Worm (Caenorhabditis elegans) whole organism, mixed stage, embryonic: ENCODE measurements around the gene nspd-2.

Experiments
- M03D4.4 ChIP-seq: sonication (generic microtip); optimal IDR thresholded peaks from 2 replicates; lab custom pipeline; 2017; ENCODE audit warnings: mild to moderate bottlenecking, missing genetic modification characterization, missing compliant biosample characterization
- bed-3 ChIP-seq: fragments of 200-800 bp; sonication (Bioruptor generic); optimal IDR thresholded peaks from 3 replicates; lab custom pipeline; 2018; ENCODE audit warnings: mild to moderate bottlenecking, missing genetic modification characterization, moderate library complexity, missing compliant biosample characterization
- blmp-1 ChIP-seq: fragments of 150-350 bp; optimal IDR thresholded peaks from 2 replicates; lab custom pipeline; 2014; ENCODE audit warnings: missing biosample characterization, missing genetic modification characterization
- ceh-39 ChIP-seq: fragments of 150-350 bp; optimal IDR thresholded peaks from 2 replicates; lab custom pipeline; 2014; ENCODE audit warnings: missing biosample characterization, missing genetic modification characterization
- ceh-43 ChIP-seq: fragments of 200-800 bp; sonication (Bioruptor generic); optimal IDR thresholded peaks from 2 replicates; lab custom pipeline; 2018; ENCODE audit warnings: mild to moderate bottlenecking, missing genetic modification characterization, moderate library complexity, missing compliant biosample characterization
- ceh-83 ChIP-seq: fragments of 200-800 bp; sonication (Bioruptor generic); optimal IDR thresholded peaks from 2 replicates; lab custom pipeline; 2018; ENCODE audit warnings: mild to moderate bottlenecking, missing genetic modification characterization, missing compliant biosample characterization
- ces-1 ChIP-seq: fragments of 150-350 bp; optimal IDR thresholded peaks from 2 replicates; lab custom pipeline; 2014; ENCODE audit warnings: missing biosample characterization, missing genetic modification reagents, missing genetic modification characterization
- cnd-1 ChIP-seq: fragments of 200-800 bp; sonication (Bioruptor generic); optimal IDR thresholded peaks from 2 replicates; lab custom pipeline; 2018; ENCODE audit warnings: mild to moderate bottlenecking, missing genetic modification characterization, missing compliant biosample characterization
- drap-1 ChIP-seq: fragments of 200-800 bp; sonication (Bioruptor generic); optimal IDR thresholded peaks from 3 replicates; lab custom pipeline; 2018; ENCODE audit warnings: mild to moderate bottlenecking, missing genetic modification characterization, missing compliant biosample characterization
- elt-1 ChIP-seq: sonication (generic microtip); optimal IDR thresholded peaks from 2 replicates; lab custom pipeline; 2017; ENCODE audit warnings: missing genetic modification characterization, mild to moderate bottlenecking, missing compliant biosample characterization, antibody characterized with exemption, moderate library complexity, borderline replicate concordance; ENCODE audit not compliant: insufficient read depth
- elt-3 ChIP-seq: fragments of 150-350 bp; optimal IDR thresholded peaks from 2 replicates; lab custom pipeline; 2014; ENCODE audit warnings: missing biosample characterization, missing genetic modification characterization
- flh-1 ChIP-seq: fragments of 200-800 bp; sonication (Bioruptor generic); optimal IDR thresholded peaks from 2 replicates; lab custom pipeline; 2018; ENCODE audit warnings: mild to moderate bottlenecking, missing genetic modification characterization, moderate library complexity, missing compliant biosample characterization
- ham-2 ChIP-seq: fragments of 200-800 bp; sonication (Bioruptor generic); optimal IDR thresholded peaks from 2 replicates; lab custom pipeline; 2018; ENCODE audit warnings: mild to moderate bottlenecking, missing genetic modification characterization, missing compliant biosample characterization
- hlh-1 ChIP-seq: fragments of 150-350 bp; optimal IDR thresholded peaks from 2 replicates; lab custom pipeline; 2014; ENCODE audit warnings: missing biosample characterization, missing genetic modification reagents, missing genetic modification characterization
- lin-13 ChIP-seq: fragments of 150-350 bp; optimal IDR thresholded peaks from 2 replicates; lab custom pipeline; 2014; ENCODE audit warnings: missing biosample characterization, missing genetic modification characterization
- lin-32 ChIP-seq: fragments of 200-800 bp; sonication (Bioruptor generic); optimal IDR thresholded peaks from 2 replicates; lab custom pipeline; 2018; ENCODE audit warnings: mild to moderate bottlenecking, missing genetic modification characterization, missing compliant biosample characterization
- lsy-2 ChIP-seq: fragments of 150-350 bp; optimal IDR thresholded peaks from 2 replicates; lab custom pipeline; 2014; ENCODE audit warnings: missing biosample characterization, missing genetic modification characterization
- mab-5 ChIP-seq: fragments of 150-350 bp; optimal IDR thresholded peaks from 2 replicates; lab custom pipeline; 2014; ENCODE audit warnings: missing biosample characterization, missing genetic modification characterization
- mep-1 ChIP-seq: fragments of 150-350 bp; optimal IDR thresholded peaks from 2 replicates; lab custom pipeline; 2017; ENCODE audit warnings: missing biosample characterization, missing genetic modification reagents, missing genetic modification characterization, inconsistent platforms
- mls-2 ChIP-seq: sonication (generic microtip); optimal IDR thresholded peaks from 2 replicates; lab custom pipeline; 2016; ENCODE audit warnings: mild to moderate bottlenecking, missing genetic modification characterization, moderate library complexity, missing compliant biosample characterization
- nhr-12 ChIP-seq: fragments of 150-350 bp; optimal IDR thresholded peaks from 2 replicates; lab custom pipeline; 2014; ENCODE audit warnings: missing biosample characterization, missing genetic modification characterization
- nhr-2 ChIP-seq: fragments of 150-350 bp; optimal IDR thresholded peaks from 2 replicates; lab custom pipeline; 2014; ENCODE audit warnings: missing biosample characterization, missing genetic modification characterization
- nhr-237 ChIP-seq: fragments of 150-350 bp; optimal IDR thresholded peaks from 2 replicates; lab custom pipeline; 2014; ENCODE audit warnings: missing biosample characterization, missing genetic modification characterization
- nhr-76 ChIP-seq: sonication (generic microtip); optimal IDR thresholded peaks from 2 replicates; lab custom pipeline; 2017; ENCODE audit warnings: missing biosample characterization, missing genetic modification characterization
- pha-4 ChIP-seq: fragments of 150-350 bp; optimal IDR thresholded peaks from 2 replicates; lab custom pipeline; 2018; ENCODE audit warnings: missing biosample characterization, missing genetic modification reagents, missing genetic modification characterization
- sem-2 ChIP-seq: fragments of 200-800 bp; sonication (Bioruptor generic); optimal IDR thresholded peaks from 2 replicates; lab custom pipeline; 2018; ENCODE audit warnings: mild to moderate bottlenecking, missing genetic modification characterization, missing compliant biosample characterization
- snpc-4 ChIP-seq: fragments of 150-350 bp; optimal IDR thresholded peaks from 2 replicates; lab custom pipeline; 2014; ENCODE audit warnings: missing biosample characterization, missing genetic modification characterization
- sptf-1 ChIP-seq: sonication (generic microtip); optimal IDR thresholded peaks from 2 replicates; lab custom pipeline; 2017; ENCODE audit warnings: mild to moderate bottlenecking, missing genetic modification characterization, moderate library complexity, missing compliant biosample characterization
- tbx-8 ChIP-seq: fragments of 200-800 bp; sonication (Bioruptor generic); optimal IDR thresholded peaks from 2 replicates; lab custom pipeline; 2018; ENCODE audit warnings: mild to moderate bottlenecking, missing genetic modification characterization, moderate library complexity, missing compliant biosample characterization
- unc-120 ChIP-seq: sonication (generic microtip); optimal IDR thresholded peaks from 2 replicates; lab custom pipeline; 2017; ENCODE audit warnings: missing genetic modification characterization, missing compliant biosample characterization; ENCODE audit not compliant: poor library complexity, severe bottlenecking
- unc-39 ChIP-seq: fragments of 150-350 bp; optimal IDR thresholded peaks from 2 replicates; lab custom pipeline; 2014; ENCODE audit warnings: missing biosample characterization, missing genetic modification characterization
- unc-62 ChIP-seq: fragments of 150-350 bp; optimal IDR thresholded peaks from 2 replicates; lab custom pipeline; 2014; ENCODE audit warnings: missing biosample characterization, missing genetic modification reagents, missing genetic modification characterization
- ztf-11 ChIP-seq: fragments of 150-350 bp; optimal IDR thresholded peaks from 2 replicates; lab custom pipeline; 2014; ENCODE audit warnings: missing biosample characterization, missing genetic modification characterization

Gene nspd-2

ce11 chrIV:9815432-9815831, 28.4 kb upstream of the nspd-2 start, which contains the start of gene egl-20:
Gene egl-20, minus strand, starts transcription at chrIV:9815532.
- TF ChIP-seq unc-39 (no peak), sem-2 (no peak), lin-32 (GFP tag; lab: Kevin White, UChicago) (no peak), flh-1 (GFP tag; lab: Kevin White, UChicago) (no peak), mls-2 (tag; lab: Kevin White, UChicago) (no peak), drap-1 (GFP tag; lab: Kevin White, UChicago) (no peak), tbx-8 (no peak), sptf-1 (tag; lab: Kevin White, UChicago) (no peak), ham-2 (GFP tag; lab: Kevin White, UChicago) (no peak), lsy-2 (tag; lab: Kevin White, UChicago) (no peak), pha-4 (tag; lab: Kevin White, UChicago) (no peak), lin-13 (tag; lab: Kevin White, UChicago) (no peak), ces-1 (no peak), bed-3 (no peak), M03D4.4 (no peak), ztf-11 (tag; lab: Kevin White, UChicago) (no peak)

ce11 chrIV:9821621-9822020, 22.2 kb upstream of the nspd-2 start, which contains the start of gene col-123:
Gene col-123, plus strand, starts transcription at chrIV:9821921.
- no peak for TF ChIP-seq ces-1
- TF ChIP-seq ztf-11 (tag; lab: Kevin White, UChicago), result no peak
- no peak for TF ChIP-seq sem-2
- no peak for TF ChIP-seq cnd-1
- no peak for TF ChIP-seq nhr-237 (tag; lab: Kevin White, UChicago)
- TF ChIP-seq blmp-1 (tag; lab: Kevin White, UChicago), result no peak
- no peak for TF ChIP-seq lin-13 (tag; lab: Kevin White, UChicago)
- TF ChIP-seq nhr-76 (tag; lab: Kevin White, UChicago), result no peak
- TF ChIP-seq lsy-2 (tag; lab: Kevin White, UChicago), result no peak
- no peak for TF ChIP-seq pha-4 (tag; lab: Kevin White, UChicago)
- no peak for TF ChIP-seq unc-62 (GFP tag; lab: Kevin White, UChicago)
- TF ChIP-seq hlh-1, result no peak
- no peak for TF ChIP-seq mab-5 (tag; lab: Kevin White, UChicago)
- no peak for TF ChIP-seq nhr-2 (tag; lab: Kevin White, UChicago)
- no peak for TF ChIP-seq sptf-1 (tag; lab: Kevin White, UChicago)
- no peak for TF ChIP-seq ceh-43
- TF ChIP-seq bed-3, result no peak
- TF ChIP-seq snpc-4 (tag; lab: Kevin White, UChicago), result no peak

ce11 chrIV:9822585-9822984, 21.3 kb upstream of the nspd-2 start:
- TF ChIP-seq M03D4.4 (no peak), ceh-39 (tag; lab: Kevin White, UChicago) (no peak)

DNA sequence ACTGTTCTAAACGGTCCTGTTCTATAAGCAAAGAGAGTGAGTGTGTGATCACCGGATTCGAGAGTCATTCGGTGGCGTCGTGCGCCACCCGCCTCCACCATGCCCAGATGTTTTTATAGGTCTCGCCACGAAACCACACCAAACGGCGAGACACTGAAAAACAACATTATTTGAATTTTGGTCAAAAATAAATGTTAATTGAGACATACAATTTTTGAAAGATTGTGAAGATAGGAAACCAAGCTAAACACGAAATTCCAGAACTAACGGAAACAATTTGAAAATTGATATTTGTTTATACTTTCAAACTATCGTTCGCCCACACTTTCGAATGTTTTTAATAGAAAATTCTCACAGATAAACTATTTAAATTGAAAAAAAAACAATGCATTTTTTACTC, 19.4 kb upstream of the nspd-2 start, which contains the start of gene catp-6:
catp-6 (minus strand) TSS at position 101 of the 400 bp plus-strand sequence.
- TF ChIP-seq nhr-12 (no peak), lin-13 (tag; lab: Kevin White, UChicago) (no peak), mep-1 (tag; lab: Kevin White, UChicago) (no peak), ces-1 (no peak), lsy-2 (tag; lab: Kevin White, UChicago) (no peak), unc-62 (GFP tag; lab: Kevin White, UChicago) (no peak), flh-1 (GFP tag; lab: Kevin White, UChicago) (no peak), snpc-4 (tag; lab: Kevin White, UChicago) (no peak), elt-1 (tag; lab: Kevin White, UChicago) (no peak), ceh-83 (GFP tag; lab: Kevin White, UChicago) (no peak), lin-32 (GFP tag; lab: Kevin White, UChicago) (no peak), blmp-1 (tag; lab: Kevin White, UChicago) (no peak), ceh-39 (tag; lab: Kevin White, UChicago) (no peak), sem-2 (no peak), ham-2 (GFP tag; lab: Kevin White, UChicago) (no peak), mab-5 (tag; lab: Kevin White, UChicago) (no peak)

ce11 chrIV:9825196-9825744, 18.6 kb upstream of the nspd-2 start, which contains the start of gene mtr-4:
Gene mtr-4, plus strand, starts transcription at chrIV:9825694.
- no peak for TF ChIP-seq elt-3
- TF ChIP-seq M03D4.4, result no peak
- TF ChIP-seq bed-3, result no peak
- no peak for TF ChIP-seq lin-13 (tag; lab: Kevin White, UChicago)
- no peak for TF ChIP-seq flh-1 (GFP tag; lab: Kevin White, UChicago)
- no peak for TF ChIP-seq sptf-1 (tag; lab: Kevin White, UChicago)
- TF ChIP-seq unc-39, result no peak
- no peak for TF ChIP-seq nhr-12
- TF ChIP-seq elt-1 (tag; lab: Kevin White, UChicago), result no peak
- no peak for TF ChIP-seq drap-1 (GFP tag; lab: Kevin White, UChicago)
- TF ChIP-seq tbx-8, result no peak
- TF ChIP-seq nhr-237 (tag; lab: Kevin White, UChicago), result no peak
- no peak for TF ChIP-seq pha-4 (tag; lab: Kevin White, UChicago)
- TF ChIP-seq mep-1 (tag; lab: Kevin White, UChicago), result no peak
- no peak for TF ChIP-seq sem-2
- no peak for TF ChIP-seq unc-120 (tag; lab: Kevin White, UChicago)
- TF ChIP-seq lsy-2 (tag; lab: Kevin White, UChicago), result no peak
